Fruit fly (Drosophila melanogaster) whole organism, embryonic: ENCODE measurements around the gene Fbp1.

Experiments used
- Aef1 ChIP-seq: fragments of 200-800 bp; sonication (Bioruptor generic); IDR thresholded peaks from 3 replicates; pipeline ENCODE4 v1.3.6; 2022; ENCODE audit warnings: missing biosample characterization, missing genetic modification characterization
- Asciz ChIP-seq: fragments of 200-800 bp; sonication (Bioruptor generic); optimal IDR thresholded peaks from 2 replicates; lab custom pipeline; 2017; ENCODE audit warnings: missing biosample characterization, mild to moderate bottlenecking, missing genetic modification characterization, missing genetic modification reagents
- Atf6 ChIP-seq: fragments of 200-800 bp; sonication (Bioruptor generic); IDR thresholded peaks from 2 replicates; pipeline ENCODE4 v1.3.6; 2022; ENCODE audit warnings: missing biosample characterization, missing genetic modification characterization
- BtbVII ChIP-seq: fragments of 200-800 bp; sonication (Bioruptor generic); optimal IDR thresholded peaks from 3 replicates; lab custom pipeline; 2017; ENCODE audit warnings: missing biosample characterization, mild to moderate bottlenecking, missing genetic modification characterization
- CG10274 ChIP-seq: fragments of 200-800 bp; sonication (Bioruptor generic); optimal IDR thresholded peaks from 3 replicates; lab custom pipeline; 2017; ENCODE audit warnings: missing biosample characterization, mild to moderate bottlenecking, missing genetic modification characterization
- CG10431 ChIP-seq: fragments of 200-800 bp; sonication (Bioruptor generic); optimal IDR thresholded peaks from 3 replicates; lab custom pipeline; 2018; ENCODE audit warnings: missing biosample characterization, mild to moderate bottlenecking, missing genetic modification characterization
- CG11504 ChIP-seq: fragments of 200-800 bp; sonication (Bioruptor generic); optimal IDR thresholded peaks from 3 replicates; lab custom pipeline; 2019; ENCODE audit warnings: missing biosample characterization, mild to moderate bottlenecking, missing genetic modification characterization, moderate library complexity
- CG12391 ChIP-seq: fragments of 200-800 bp; sonication (Bioruptor generic); optimal IDR thresholded peaks from 3 replicates; lab custom pipeline; 2018; ENCODE audit warnings: missing biosample characterization, mild to moderate bottlenecking, missing genetic modification characterization, moderate library complexity
- CG12659 ChIP-seq: fragments of 200-800 bp; sonication (Bioruptor generic); optimal IDR thresholded peaks from 3 replicates; lab custom pipeline; 2017; ENCODE audit warnings: mild to moderate bottlenecking, missing biosample characterization, missing genetic modification reagents, missing genetic modification characterization
- CG14014 ChIP-seq: fragments of 200-800 bp; sonication (Bioruptor generic); IDR thresholded peaks from 2 replicates; pipeline ENCODE4 v1.3.6; 2022; ENCODE audit warnings: missing biosample characterization, missing genetic modification characterization
- CG14710 ChIP-seq: fragments of 200-800 bp; sonication (Bioruptor generic); optimal IDR thresholded peaks from 3 replicates; lab custom pipeline; 2019; ENCODE audit warnings: missing biosample characterization, mild to moderate bottlenecking, missing genetic modification characterization, moderate library complexity
- CG1602 ChIP-seq: fragments of 200-800 bp; sonication (Bioruptor generic); optimal IDR thresholded peaks from 3 replicates; lab custom pipeline; 2016; ENCODE audit warnings: missing biosample characterization, missing genetic modification characterization
- CG17186 ChIP-seq: fragments of 200-800 bp; sonication (Bioruptor generic); optimal IDR thresholded peaks from 3 replicates; lab custom pipeline; 2017; ENCODE audit warnings: missing biosample characterization, missing genetic modification reagents, missing genetic modification characterization
- CG2202 ChIP-seq: fragments of 200-800 bp; sonication (Bioruptor generic); optimal IDR thresholded peaks from 2 replicates; lab custom pipeline; 2018; ENCODE audit warnings: missing biosample characterization, mild to moderate bottlenecking, missing genetic modification characterization
- CG30431 ChIP-seq: fragments of 200-800 bp; sonication (Bioruptor generic); optimal IDR thresholded peaks from 2 replicates; lab custom pipeline; 2017; ENCODE audit warnings: missing biosample characterization, missing genetic modification characterization
- CG31441 ChIP-seq: fragments of 200-800 bp; sonication (Bioruptor generic); IDR thresholded peaks from 2 replicates; pipeline ENCODE4 v1.3.6; 2022; ENCODE audit warnings: missing biosample characterization, missing genetic modification characterization
- CG3281 ChIP-seq: fragments of 200-800 bp; sonication (Bioruptor generic); optimal IDR thresholded peaks from 3 replicates; lab custom pipeline; 2017; ENCODE audit warnings: missing biosample characterization, mild to moderate bottlenecking, missing genetic modification characterization
- CG4328 ChIP-seq: fragments of 200-800 bp; sonication (Bioruptor generic); optimal IDR thresholded peaks from 3 replicates; lab custom pipeline; 2017; ENCODE audit warnings: missing biosample characterization, missing genetic modification reagents, missing genetic modification characterization
- CG4617 ChIP-seq: fragments of 200-800 bp; sonication (Bioruptor generic); optimal IDR thresholded peaks from 3 replicates; lab custom pipeline; 2016; ENCODE audit warnings: missing biosample characterization, missing genetic modification characterization, borderline replicate concordance
- CG9609 ChIP-seq: fragments of 200-800 bp; sonication (Bioruptor generic); optimal IDR thresholded peaks from 3 replicates; lab custom pipeline; 2016; ENCODE audit warnings: missing biosample characterization, missing genetic modification characterization
- CG9797 ChIP-seq: fragments of 200-800 bp; sonication (Bioruptor generic); optimal IDR thresholded peaks from 3 replicates; lab custom pipeline; 2018; ENCODE audit warnings: missing biosample characterization, mild to moderate bottlenecking, missing genetic modification characterization
- Chrac-16 ChIP-seq: fragments of 200-800 bp; sonication (Bioruptor generic); optimal IDR thresholded peaks from 3 replicates; lab custom pipeline; 2016; ENCODE audit warnings: missing biosample characterization, missing genetic modification characterization
- CrebB ChIP-seq: fragments of 200-800 bp; sonication (Bioruptor generic); optimal IDR thresholded peaks from 3 replicates; lab custom pipeline; 2018; ENCODE audit warnings: missing biosample characterization, mild to moderate bottlenecking, missing genetic modification characterization
- Dad ChIP-seq: fragments of 200-800 bp; sonication (Bioruptor generic); optimal IDR thresholded peaks from 3 replicates; lab custom pipeline; 2016; ENCODE audit warnings: missing biosample characterization, missing genetic modification characterization
- Dfd ChIP-seq, 2 experiments: fragments of >200 bp; optimal IDR thresholded peaks; 2 replicates each; lab custom pipeline; 2017; ENCODE audit warnings: missing biosample characterization in 2 of 2, missing genetic modification characterization in 2 of 2
- Dll ChIP-seq: fragments of 200-800 bp; sonication (Bioruptor generic); IDR thresholded peaks from 4 replicates; pipeline ENCODE4 v1.3.6; 2022; ENCODE audit warnings: missing biosample characterization, missing genetic modification characterization; ENCODE audit not compliant: partially characterized antibody
- GATAe ChIP-seq: fragments of 200-800 bp; sonication (Bioruptor generic); conservative IDR thresholded peaks from 2 replicates; pipeline ENCODE4 v1.3.6; 2022; ENCODE audit warnings: missing biosample characterization, missing genetic modification characterization
- HLH3B ChIP-seq: fragments of 200-800 bp; sonication (Bioruptor generic); IDR thresholded peaks from 2 replicates; pipeline ENCODE4 v1.3.6; 2022; ENCODE audit warnings: missing biosample characterization, missing genetic modification characterization
- Hand ChIP-seq: fragments of 200-800 bp; sonication (Bioruptor generic); optimal IDR thresholded peaks from 2 replicates; lab custom pipeline; 2017; ENCODE audit warnings: mild to moderate bottlenecking, missing biosample characterization, missing genetic modification reagents, missing genetic modification characterization
- HmgD ChIP-seq: fragments of 200-800 bp; sonication (Bioruptor generic); optimal IDR thresholded peaks from 3 replicates; lab custom pipeline; 2016; ENCODE audit warnings: missing biosample characterization, missing genetic modification characterization
- Hsf ChIP-seq: fragments of 200-800 bp; sonication (Bioruptor generic); optimal IDR thresholded peaks from 3 replicates; lab custom pipeline; 2016; ENCODE audit warnings: missing biosample characterization, missing genetic modification characterization
- Kr ChIP-seq: fragments of 200-800 bp; sonication (Bioruptor generic); optimal IDR thresholded peaks from 2 replicates; lab custom pipeline; 2017; ENCODE audit warnings: missing biosample characterization, mild to moderate bottlenecking, missing genetic modification characterization
- Pdp1 ChIP-seq, 2 experiments: fragments of 200-800 bp; sonication (Bioruptor generic); optimal IDR thresholded peaks; 3 replicates each; lab custom pipeline; 2016; ENCODE audit warnings: missing biosample characterization in 2 of 2, missing genetic modification characterization in 2 of 2, mild to moderate bottlenecking in 1 of 2, moderate library complexity in 1 of 2
- Scr ChIP-seq: fragments of 200-800 bp; sonication (Bioruptor generic); IDR thresholded peaks from 2 replicates; pipeline ENCODE4 v1.3.6; 2022; ENCODE audit warnings: missing biosample characterization, missing genetic modification characterization; ENCODE audit not compliant: partially characterized antibody
- Sin3A ChIP-seq: fragments of >200 bp; optimal IDR thresholded peaks from 2 replicates; lab custom pipeline; 2018
- Spps ChIP-seq: fragments of 200-800 bp; sonication (Bioruptor generic); optimal IDR thresholded peaks from 2 replicates; lab custom pipeline; 2018; ENCODE audit warnings: missing biosample characterization, mild to moderate bottlenecking, missing genetic modification characterization
- Ssrp ChIP-seq: fragments of 200-800 bp; sonication (Bioruptor generic); optimal IDR thresholded peaks from 2 replicates; lab custom pipeline; 2018; ENCODE audit warnings: missing biosample characterization, mild to moderate bottlenecking, missing genetic modification characterization, moderate library complexity
- ato ChIP-seq: fragments of 200-800 bp; sonication (Bioruptor generic); IDR thresholded peaks from 2 replicates; pipeline ENCODE4 v1.3.6; 2022; ENCODE audit warnings: missing biosample characterization, missing genetic modification characterization; ENCODE audit not compliant: partially characterized antibody
- chif ChIP-seq, 2 experiments: fragments of 200-800 bp; sonication (Bioruptor generic); optimal IDR thresholded peaks; 3 replicates each; lab custom pipeline; 2016; ENCODE audit warnings: missing biosample characterization in 2 of 2, missing genetic modification characterization in 2 of 2
- croc ChIP-seq: fragments of 200-800 bp; sonication (Bioruptor generic); conservative IDR thresholded peaks from 3 replicates; pipeline ENCODE4 v1.3.6; 2022; ENCODE audit warnings: missing biosample characterization, missing genetic modification characterization
- dm ChIP-seq: fragments of 200-800 bp; sonication (Bioruptor generic); optimal IDR thresholded peaks from 3 replicates; lab custom pipeline; 2016; ENCODE audit warnings: missing biosample characterization, missing genetic modification characterization
- eyg ChIP-seq: fragments of 200-800 bp; sonication (Bioruptor generic); optimal IDR thresholded peaks from 3 replicates; lab custom pipeline; 2016; ENCODE audit warnings: missing biosample characterization, missing genetic modification characterization
- fd96Cb ChIP-seq: fragments of 200-800 bp; sonication (Bioruptor generic); optimal IDR thresholded peaks from 2 replicates; lab custom pipeline; 2018; ENCODE audit warnings: missing biosample characterization, mild to moderate bottlenecking, missing genetic modification characterization, moderate library complexity
- odd ChIP-seq: fragments of 200-800 bp; sonication (Bioruptor generic); optimal IDR thresholded peaks from 2 replicates; lab custom pipeline; 2017; ENCODE audit warnings: missing biosample characterization, mild to moderate bottlenecking, missing genetic modification characterization
- onecut ChIP-seq: fragments of 200-800 bp; sonication (Bioruptor generic); IDR thresholded peaks from 2 replicates; pipeline ENCODE4 v1.3.6; 2022; ENCODE audit warnings: missing biosample characterization, missing genetic modification characterization
- otp ChIP-seq: fragments of 200-800 bp; sonication (Bioruptor generic); IDR thresholded peaks from 3 replicates; pipeline ENCODE4, ENCODE4 v1.3.6; 2022; ENCODE audit warnings: missing biosample characterization, missing genetic modification characterization
- peb ChIP-seq: fragments of 200-800 bp; sonication (Bioruptor generic); IDR thresholded peaks from 2 replicates; pipeline ENCODE4 v1.3.6; 2022; ENCODE audit warnings: missing biosample characterization, missing genetic modification characterization
- pum ChIP-seq: fragments of 200-800 bp; sonication (Bioruptor generic); optimal IDR thresholded peaks from 2 replicates; lab custom pipeline; 2016; ENCODE audit warnings: missing biosample characterization, missing genetic modification characterization
- sr ChIP-seq: fragments of 200-800 bp; sonication (Bioruptor generic); IDR thresholded peaks from 3 replicates; pipeline ENCODE4 v1.3.6; 2022; ENCODE audit warnings: missing biosample characterization, missing genetic modification characterization
- vfl ChIP-seq: fragments of 200-800 bp; sonication (Bioruptor generic); optimal IDR thresholded peaks from 2 replicates; lab custom pipeline; 2016; ENCODE audit warnings: missing biosample characterization, missing genetic modification characterization

Fbp1 gene

DNA sequence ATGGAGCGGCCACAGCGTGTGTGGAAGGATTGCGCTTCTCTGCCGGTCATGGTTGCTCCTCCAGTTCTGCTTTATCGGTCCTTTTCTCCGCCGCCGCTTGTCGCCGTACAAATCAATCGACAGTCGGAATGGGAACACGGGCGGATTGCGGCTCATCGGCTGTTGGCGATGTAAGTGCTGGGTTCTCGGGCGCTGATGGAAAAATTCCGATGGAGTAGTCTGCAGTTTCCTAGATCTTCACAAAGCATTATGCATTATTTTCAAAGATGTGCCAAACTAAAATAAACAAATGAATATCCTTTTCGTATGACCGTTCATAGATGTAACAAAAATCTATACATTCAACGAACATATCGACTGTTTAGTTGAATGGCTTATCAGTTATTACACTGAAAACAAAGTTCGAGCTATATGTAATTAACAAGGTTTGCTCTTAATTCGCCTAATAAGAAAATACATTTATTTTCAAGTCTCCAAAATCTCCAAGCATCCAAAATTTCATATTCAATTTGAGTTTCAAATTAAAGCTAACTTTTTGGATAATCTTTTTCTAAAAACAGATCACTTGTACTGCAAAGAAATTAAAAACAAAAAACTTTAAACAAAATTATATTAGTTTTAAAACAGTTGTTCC lies 48.1 kb downstream of the Fbp1 start, which contains the start of gene Neurl4 (continued):
- TF ChIP-seq CG17186 (GFP tag; lab: Kevin White, UChicago), result no peak
- TF ChIP-seq Spps (tag; lab: Kevin White, UChicago), result peak; percentile 46
- TF ChIP-seq Chrac-16 (GFP tag; lab: Kevin White, UChicago), result peak; percentile 68
- TF ChIP-seq CG3281, result no peak
- peak; percentile 60; the same call in 2 of the 3 replicates for TF ChIP-seq Aef1 (GFP tag; lab: Robert Waterston, UW)
- TF ChIP-seq CG9609 (GFP tag; lab: Kevin White, UChicago), result peak; percentile 67
- peak; percentile 54 for TF ChIP-seq onecut (GFP tag; lab: Robert Waterston, UW)
- no peak for TF ChIP-seq BtbVII (GFP tag; lab: Kevin White, UChicago)
- peak; percentile 38; the same call in 1 of the 2 replicates for TF ChIP-seq GATAe (GFP tag; lab: Robert Waterston, UW)
- TF ChIP-seq otp, result peak; percentile 61; the same call in 2 of the 3 replicates
- no peak for TF ChIP-seq CG10431 (GFP tag; lab: Kevin White, UChicago)
- TF ChIP-seq odd, result no peak
- no peak for TF ChIP-seq vfl (GFP tag; lab: Kevin White, UChicago)
- peak; percentile 53 for TF ChIP-seq CG30431 (GFP tag; lab: Kevin White, UChicago)
- peak; percentile 87 for TF ChIP-seq CG12391 (tag; lab: Kevin White, UChicago)
- TF ChIP-seq pum (GFP tag; lab: Kevin White, UChicago), result peak; percentile 62
- peak; percentile 19 for TF ChIP-seq CG9797
- peak; percentile 47 for TF ChIP-seq fd96Cb (tag; lab: Kevin White, UChicago)
- TF ChIP-seq ato (GFP tag; lab: Robert Waterston, UW), result no peak
- peak; percentile 27 for TF ChIP-seq Dad (GFP tag; lab: Kevin White, UChicago)
- TF ChIP-seq CG4328 (GFP tag; lab: Kevin White, UChicago), result no peak
- TF ChIP-seq CG2202 (tag; lab: Kevin White, UChicago), result peak; percentile 43
- TF ChIP-seq CG31441 (GFP tag; lab: Robert Waterston, UW), result peak; percentile 90
- TF ChIP-seq dm, result peak; percentile 53
- TF ChIP-seq CG14710, result peak; percentile 65
- TF ChIP-seq CG1602, result peak; percentile 68
- TF ChIP-seq Atf6 (GFP tag; lab: Robert Waterston, UW), result peak; percentile 63
- TF ChIP-seq Hsf (GFP tag; lab: Kevin White, UChicago), result peak; percentile 83
- peak; percentile 10 to 74 for TF ChIP-seq chif (GFP tag; optimal IDR thresholded peaks at IDR 0.05; lab: Kevin White, UChicago)
- TF ChIP-seq Sin3A (lab: Kevin White, UChicago), result no peak
- TF ChIP-seq Ssrp (tag; lab: Kevin White, UChicago), result peak; percentile 80
- TF ChIP-seq CrebB (tag; lab: Kevin White, UChicago), result peak; percentile 65
- peak; percentile 58 for TF ChIP-seq HLH3B
- no peak for TF ChIP-seq croc (GFP tag; lab: Robert Waterston, UW)
- TF ChIP-seq Scr (GFP tag; lab: Robert Waterston, UW), result no peak; the same call in 1 of the 2 replicates
- no peak; the same call in 1 of the 2 replicates for TF ChIP-seq peb (GFP tag; lab: Robert Waterston, UW)
- TF ChIP-seq HmgD (GFP tag; lab: Kevin White, UChicago), result no peak
- TF ChIP-seq Dll (GFP tag; lab: Robert Waterston, UW), result 0 out of 4 replicates have a peak, but pooled peaks have one; percentile 15
- TF ChIP-seq Pdp1 (GFP tag; optimal IDR thresholded peaks at IDR 0.05; lab: Kevin White, UChicago), result peak in 1 of 2 experiments; percentile 43
- TF ChIP-seq CG4617, result peak; percentile 26
- no peak for TF ChIP-seq Kr
- TF ChIP-seq sr (GFP tag; lab: Robert Waterston, UW), result no peak
- TF ChIP-seq CG11504 (tag; lab: Kevin White, UChicago), result no peak
- TF ChIP-seq Asciz (GFP tag; lab: Kevin White, UChicago), result no peak
- TF ChIP-seq CG12659 (GFP tag; lab: Kevin White, UChicago), result peak; percentile 80
- TF ChIP-seq CG10274 (GFP tag; lab: Kevin White, UChicago), result no peak
- TF ChIP-seq Hand (GFP tag; lab: Kevin White, UChicago), result no peak
- peak; percentile 54; the same call in 1 of the 2 replicates for TF ChIP-seq CG14014 (GFP tag; lab: Robert Waterston, UW)
- no peak for TF ChIP-seq Dfd (GFP tag; optimal IDR thresholded peaks at IDR 0.05; lab: Kevin White, UChicago)
- no peak for TF ChIP-seq eyg (GFP tag; lab: Kevin White, UChicago)
